Worm (Caenorhabditis elegans) whole organism, L1 larva: ENCODE results near the gene srw-51.

Source experiments
- ama-1 ChIP-seq: fragments of 150-350 bp; optimal IDR thresholded peaks from 2 replicates; lab custom pipeline; 2014
- ces-1 ChIP-seq: fragments of 150-350 bp; optimal IDR thresholded peaks from 2 replicates; lab custom pipeline; 2014; ENCODE audit warnings: missing biosample characterization, missing genetic modification reagents, missing genetic modification characterization
- elt-2 ChIP-seq: sonication (generic microtip); optimal IDR thresholded peaks from 2 replicates; lab custom pipeline; 2016; ENCODE audit warnings: missing genetic modification characterization, mild to moderate bottlenecking, inconsistent platforms, missing compliant biosample characterization, missing genetic modification reagents
- fos-1 ChIP-seq: fragments of 150-350 bp; optimal IDR thresholded peaks from 2 replicates; lab custom pipeline; 2014; ENCODE audit warnings: missing biosample characterization, missing genetic modification characterization
- jun-1 ChIP-seq: fragments of 150-350 bp; optimal IDR thresholded peaks from 2 replicates; lab custom pipeline; 2014; ENCODE audit warnings: missing biosample characterization, missing genetic modification reagents, missing genetic modification characterization
- lin-39 ChIP-seq: fragments of 150-350 bp; optimal IDR thresholded peaks from 2 replicates; lab custom pipeline; 2014; ENCODE audit warnings: missing biosample characterization, missing genetic modification reagents, missing genetic modification characterization
- nhr-237 ChIP-seq: fragments of 150-350 bp; optimal IDR thresholded peaks from 2 replicates; lab custom pipeline; 2014; ENCODE audit warnings: missing biosample characterization, missing genetic modification characterization
- nhr-90 ChIP-seq: sonication (generic microtip); optimal IDR thresholded peaks from 2 replicates; lab custom pipeline; 2016; ENCODE audit warnings: mild to moderate bottlenecking, missing genetic modification characterization, missing compliant biosample characterization; ENCODE audit not compliant: poor library complexity
- unc-62 ChIP-seq: fragments of 150-350 bp; optimal IDR thresholded peaks from 2 replicates; lab custom pipeline; 2014; ENCODE audit warnings: missing biosample characterization, missing genetic modification reagents, missing genetic modification characterization
- zag-1 ChIP-seq: fragments of 150-350 bp; optimal IDR thresholded peaks from 2 replicates; lab custom pipeline; 2014; ENCODE audit warnings: missing biosample characterization, missing genetic modification characterization
- zip-4 ChIP-seq: fragments of 200-800 bp; sonication (Bioruptor generic); optimal IDR thresholded peaks from 2 replicates; lab custom pipeline; 2018; ENCODE audit warnings: mild to moderate bottlenecking, missing genetic modification characterization, moderate library complexity, missing compliant biosample characterization

- TF ChIP-seq lin-39 = no peak
- TF ChIP-seq unc-62 = no peak
- no peak for TF ChIP-seq ama-1 (lab: Kevin White, UChicago)
- TF ChIP-seq zag-1 = no peak
- no peak for TF ChIP-seq nhr-90 (tag; lab: Kevin White, UChicago)
- TF ChIP-seq fos-1 (tag; lab: Kevin White, UChicago) = no peak
- TF ChIP-seq zip-4 = no peak
- TF ChIP-seq jun-1 (tag; lab: Kevin White, UChicago) = no peak
- TF ChIP-seq nhr-237 (tag; lab: Kevin White, UChicago) = no peak
- TF ChIP-seq ces-1 (GFP tag; lab: Kevin White, UChicago) = no peak
- TF ChIP-seq elt-2 = no peak
Measured at ce11 chrV:17178457-17178856, 7.7 kb upstream of the srw-51 start, which contains the start of gene srh-174.
